Fruit fly (Drosophila melanogaster) whole organism, embryonic: Measurements from ENCODE around the gene CG14329.

Source experiments
- Ada2b ChIP-seq: fragments of 200-800 bp; sonication (Bioruptor generic); IDR thresholded peaks from 2 replicates; pipeline ENCODE4 v1.3.6; 2022; ENCODE audit warnings: missing biosample characterization, missing genetic modification characterization
- Atf3 ChIP-seq: fragments of 200-800 bp; sonication (Bioruptor generic); optimal IDR thresholded peaks from 3 replicates; lab custom pipeline; 2016; ENCODE audit warnings: missing biosample characterization, missing genetic modification characterization
- CG10209 ChIP-seq: fragments of 200-800 bp; sonication (Bioruptor generic); optimal IDR thresholded peaks from 3 replicates; lab custom pipeline; 2017; ENCODE audit warnings: missing biosample characterization, mild to moderate bottlenecking, missing genetic modification characterization, missing genetic modification reagents
- CG10267 ChIP-seq: fragments of 200-800 bp; sonication (Bioruptor generic); optimal IDR thresholded peaks from 2 replicates; lab custom pipeline; 2018; ENCODE audit warnings: missing biosample characterization, mild to moderate bottlenecking, missing genetic modification characterization, moderate library complexity
- CG10565 ChIP-seq: fragments of 200-800 bp; sonication (Bioruptor generic); optimal IDR thresholded peaks from 3 replicates; lab custom pipeline; 2016; ENCODE audit warnings: missing biosample characterization, mild to moderate bottlenecking, missing genetic modification characterization
- CG10959 ChIP-seq: fragments of 200-800 bp; sonication (Bioruptor generic); IDR thresholded peaks from 2 replicates; pipeline ENCODE4 v1.3.6; 2022; ENCODE audit warnings: missing biosample characterization, missing genetic modification characterization
- CG12071 ChIP-seq: fragments of 200-800 bp; sonication (Bioruptor generic); optimal IDR thresholded peaks from 3 replicates; lab custom pipeline; 2018; ENCODE audit warnings: missing biosample characterization, mild to moderate bottlenecking, missing genetic modification characterization
- CG12744 ChIP-seq: fragments of 200-800 bp; sonication (Bioruptor generic); optimal IDR thresholded peaks from 2 replicates; lab custom pipeline; 2016; ENCODE audit warnings: missing biosample characterization, missing genetic modification characterization
- CG12769 ChIP-seq: fragments of 200-800 bp; sonication (Bioruptor generic); optimal IDR thresholded peaks from 2 replicates; lab custom pipeline; 2019; ENCODE audit warnings: missing biosample characterization, mild to moderate bottlenecking, missing genetic modification characterization, moderate library complexity
- CG13775 ChIP-seq: fragments of 200-800 bp; sonication (Bioruptor generic); optimal IDR thresholded peaks from 3 replicates; lab custom pipeline; 2017; ENCODE audit warnings: missing biosample characterization, mild to moderate bottlenecking, missing genetic modification characterization
- CG13894 ChIP-seq: fragments of 200-800 bp; sonication (Bioruptor generic); optimal IDR thresholded peaks from 3 replicates; lab custom pipeline; 2018; ENCODE audit warnings: missing biosample characterization, mild to moderate bottlenecking, missing genetic modification characterization, moderate library complexity
- CG14710 ChIP-seq: fragments of 200-800 bp; sonication (Bioruptor generic); optimal IDR thresholded peaks from 3 replicates; lab custom pipeline; 2019; ENCODE audit warnings: missing biosample characterization, mild to moderate bottlenecking, missing genetic modification characterization, moderate library complexity
- CG1529 ChIP-seq: fragments of 200-800 bp; sonication (Bioruptor generic); optimal IDR thresholded peaks from 3 replicates; lab custom pipeline; 2018; ENCODE audit warnings: missing biosample characterization, missing genetic modification characterization
- CG3726 ChIP-seq: fragments of 200-800 bp; sonication (Bioruptor generic); IDR thresholded peaks from 3 replicates; pipeline ENCODE4, ENCODE4 v1.3.6; 2022; ENCODE audit warnings: missing biosample characterization, missing genetic modification characterization
- CG42726 ChIP-seq: fragments of 200-800 bp; sonication (Bioruptor generic); IDR thresholded peaks from 2 replicates; pipeline ENCODE4 v1.3.6; 2022; ENCODE audit warnings: missing biosample characterization, missing genetic modification characterization; ENCODE audit not compliant: partially characterized antibody
- CG5245 ChIP-seq: fragments of 200-800 bp; sonication (Bioruptor generic); optimal IDR thresholded peaks from 3 replicates; lab custom pipeline; 2016; ENCODE audit warnings: missing biosample characterization, missing genetic modification characterization
- CG5953 ChIP-seq: fragments of 200-800 bp; sonication (Bioruptor generic); IDR thresholded peaks from 2 replicates; pipeline ENCODE4 v1.3.6; 2022; ENCODE audit warnings: missing biosample characterization, missing genetic modification characterization
- CG6254 ChIP-seq: fragments of 200-800 bp; sonication (Bioruptor generic); optimal IDR thresholded peaks from 3 replicates; lab custom pipeline; 2017; ENCODE audit warnings: mild to moderate bottlenecking, missing biosample characterization, missing genetic modification reagents, missing genetic modification characterization
- CG6765 ChIP-seq: fragments of 200-800 bp; sonication (Bioruptor generic); optimal IDR thresholded peaks from 3 replicates; lab custom pipeline; 2017; ENCODE audit warnings: missing biosample characterization, mild to moderate bottlenecking, missing genetic modification characterization
- CG6791 ChIP-seq: fragments of 200-800 bp; sonication (Bioruptor generic); IDR thresholded peaks from 3 replicates; pipeline ENCODE4 v1.3.6; 2022; ENCODE audit warnings: missing biosample characterization, missing genetic modification characterization; ENCODE audit not compliant: partially characterized antibody
- CG7357 ChIP-seq: fragments of 200-800 bp; sonication (Bioruptor generic); IDR thresholded peaks from 3 replicates; pipeline ENCODE4 v1.3.6; 2022; ENCODE audit warnings: missing biosample characterization, missing genetic modification characterization
- CG7839 ChIP-seq: fragments of 200-800 bp; sonication (Bioruptor generic); optimal IDR thresholded peaks from 3 replicates; lab custom pipeline; 2018; ENCODE audit warnings: missing biosample characterization, mild to moderate bottlenecking, missing genetic modification characterization, moderate library complexity
- CG7963 ChIP-seq: fragments of 200-800 bp; sonication (Bioruptor generic); IDR thresholded peaks from 3 replicates; pipeline ENCODE4 v1.3.6; 2022; ENCODE audit warnings: missing biosample characterization, missing genetic modification characterization; ENCODE audit not compliant: partially characterized antibody
- CG9609 ChIP-seq: fragments of 200-800 bp; sonication (Bioruptor generic); optimal IDR thresholded peaks from 3 replicates; lab custom pipeline; 2016; ENCODE audit warnings: missing biosample characterization, missing genetic modification characterization
- Dfd ChIP-seq, 2 experiments: fragments of >200 bp; optimal IDR thresholded peaks; 2 replicates each; lab custom pipeline; 2017; ENCODE audit warnings: missing biosample characterization in 2 of 2, missing genetic modification characterization in 2 of 2
- HLH54F ChIP-seq: fragments of 200-800 bp; sonication (Bioruptor generic); optimal IDR thresholded peaks from 3 replicates; lab custom pipeline; 2016; ENCODE audit warnings: missing biosample characterization, missing genetic modification characterization
- HmgD ChIP-seq: fragments of 200-800 bp; sonication (Bioruptor generic); optimal IDR thresholded peaks from 3 replicates; lab custom pipeline; 2016; ENCODE audit warnings: missing biosample characterization, missing genetic modification characterization
- Hmr ChIP-seq: fragments of 200-800 bp; sonication (Bioruptor generic); optimal IDR thresholded peaks from 3 replicates; lab custom pipeline; 2017; ENCODE audit warnings: mild to moderate bottlenecking, missing biosample characterization, missing genetic modification reagents, missing genetic modification characterization
- Nf-YA ChIP-seq: fragments of 200-800 bp; sonication (Bioruptor generic); IDR thresholded peaks from 2 replicates; pipeline ENCODE4 v1.3.6; 2022; ENCODE audit warnings: missing biosample characterization, missing genetic modification characterization
- Poxn ChIP-seq: fragments of 200-800 bp; sonication (Bioruptor generic); IDR thresholded peaks from 2 replicates; pipeline ENCODE4 v1.3.6; 2022; ENCODE audit warnings: missing biosample characterization, missing genetic modification characterization
- Six4 ChIP-seq: fragments of 200-800 bp; sonication (Bioruptor generic); optimal IDR thresholded peaks from 2 replicates; lab custom pipeline; 2016; ENCODE audit warnings: missing biosample characterization, missing genetic modification characterization
- Trl ChIP-seq, 3 experiments: fragments of >200 bp in 2 of 3; fragments of 200-800 bp in 1 of 3; sonication (Bioruptor generic) in 1 of 3; optimal IDR thresholded peaks; 2 replicates in 1 of 3; 3 replicates in 2 of 3; lab custom pipeline; 2016 to 2017; ENCODE audit warnings: missing biosample characterization in 1 of 3, missing genetic modification characterization in 1 of 3
- abd-A ChIP-seq: fragments of 200-800 bp; sonication (Bioruptor generic); optimal IDR thresholded peaks from 3 replicates; lab custom pipeline; 2019; ENCODE audit warnings: missing biosample characterization, mild to moderate bottlenecking, missing genetic modification characterization, moderate library complexity
- bbx ChIP-seq: fragments of 200-800 bp; sonication (Bioruptor generic); IDR thresholded peaks from 2 replicates; pipeline ENCODE4 v1.3.6; 2022; ENCODE audit warnings: missing biosample characterization, missing genetic modification characterization; ENCODE audit not compliant: partially characterized antibody
- crol ChIP-seq: fragments of 200-800 bp; sonication (Bioruptor generic); IDR thresholded peaks from 2 replicates; pipeline ENCODE4 v1.3.6; 2022; ENCODE audit warnings: missing biosample characterization, missing genetic modification characterization
- ham ChIP-seq: fragments of 200-800 bp; sonication (Bioruptor generic); IDR thresholded peaks from 2 replicates; pipeline ENCODE4 v1.3.6; 2022; ENCODE audit warnings: missing biosample characterization, missing genetic modification characterization
- inv ChIP-seq: fragments of 200-800 bp; sonication (Bioruptor generic); IDR thresholded peaks from 2 replicates; pipeline ENCODE4 v1.3.6; 2022; ENCODE audit warnings: missing biosample characterization, missing genetic modification characterization; ENCODE audit not compliant: partially characterized antibody
- kah ChIP-seq: fragments of 200-800 bp; sonication (Bioruptor generic); optimal IDR thresholded peaks from 2 replicates; lab custom pipeline; 2018; ENCODE audit warnings: missing biosample characterization, mild to moderate bottlenecking, missing genetic modification characterization
- klu ChIP-seq: fragments of 200-800 bp; sonication (Bioruptor generic); IDR thresholded peaks from 2 replicates; pipeline ENCODE4 v1.3.6; 2022; ENCODE audit warnings: missing biosample characterization, missing genetic modification characterization
- lbe ChIP-seq: fragments of 200-800 bp; sonication (Bioruptor generic); optimal IDR thresholded peaks from 2 replicates; lab custom pipeline; 2016; ENCODE audit warnings: missing biosample characterization, mild to moderate bottlenecking, missing genetic modification characterization
- luna ChIP-seq: fragments of 200-800 bp; sonication (Bioruptor generic); optimal IDR thresholded peaks from 2 replicates; lab custom pipeline; 2016; ENCODE audit warnings: missing biosample characterization, missing genetic modification characterization
- pfk ChIP-seq: fragments of 200-800 bp; sonication (Bioruptor generic); optimal IDR thresholded peaks from 2 replicates; lab custom pipeline; 2018; ENCODE audit warnings: missing biosample characterization, mild to moderate bottlenecking, missing genetic modification characterization, moderate library complexity
- prd ChIP-seq, 3 experiments: fragments of >200 bp in 2 of 3; fragments of 200-800 bp in 1 of 3; sonication (Bioruptor generic) in 1 of 3; optimal IDR thresholded peaks in 2 of 3; IDR thresholded peaks in 1 of 3; 2 replicates in 2 of 3; 3 replicates in 1 of 3; pipeline versions ENCODE4 v1.3.6 to Lab custom; 2017 to 2022; ENCODE audit warnings: missing biosample characterization in 1 of 3, missing genetic modification characterization in 1 of 3
- pros ChIP-seq: fragments of 200-800 bp; sonication (Bioruptor generic); optimal IDR thresholded peaks from 3 replicates; lab custom pipeline; 2019; ENCODE audit warnings: missing biosample characterization, mild to moderate bottlenecking, missing genetic modification characterization, moderate library complexity
- sisA ChIP-seq: fragments of 200-800 bp; sonication (Bioruptor generic); IDR thresholded peaks from 2 replicates; pipeline ENCODE4 v1.3.6; 2022; ENCODE audit warnings: missing biosample characterization, missing genetic modification characterization
- slp2 ChIP-seq: fragments of 200-800 bp; sonication (Bioruptor generic); optimal IDR thresholded peaks from 2 replicates; lab custom pipeline; 2016; ENCODE audit warnings: missing biosample characterization, missing genetic modification characterization
- tgo ChIP-seq: fragments of 200-800 bp; sonication (Bioruptor generic); IDR thresholded peaks from 3 replicates; pipeline ENCODE4 v1.3.6; 2022; ENCODE audit warnings: missing biosample characterization, missing genetic modification characterization
- toy ChIP-seq: fragments of 200-800 bp; sonication (Bioruptor generic); IDR thresholded peaks from 2 replicates; pipeline ENCODE4 v1.3.6; 2022; ENCODE audit warnings: missing biosample characterization, missing genetic modification characterization

CG14329 gene

dm6 chr3R:17646102-17647050 is 37.2 kb downstream of the CG14329 start (continued):
- TF ChIP-seq CG10267 (tag; lab: Kevin White, UChicago) = no peak
- no peak for TF ChIP-seq CG12744 (GFP tag; lab: Kevin White, UChicago)
- no peak for TF ChIP-seq CG5245
- no peak for TF ChIP-seq kah (GFP tag; lab: Kevin White, UChicago)
- TF ChIP-seq inv (GFP tag; lab: Robert Waterston, UW) = peak; percentile 41; the same call in 1 of the 2 replicates
- TF ChIP-seq CG42726 (GFP tag; lab: Robert Waterston, UW) = peak; percentile 64
- no peak for TF ChIP-seq CG12769 (tag; lab: Kevin White, UChicago)
- no peak for TF ChIP-seq Trl (optimal IDR thresholded peaks at IDR 0.05; lab: Kevin White, UChicago)
- TF ChIP-seq Trl (GFP tag; optimal IDR thresholded peaks at IDR 0.05; lab: Kevin White, UChicago) = no peak
- no peak for TF ChIP-seq CG10959 (GFP tag; lab: Robert Waterston, UW)
- TF ChIP-seq luna (GFP tag; lab: Kevin White, UChicago) = no peak
- TF ChIP-seq CG6765 = no peak
- TF ChIP-seq prd (optimal IDR thresholded peaks at IDR 0.05; lab: Kevin White, UChicago) = no peak
- no peak for TF ChIP-seq prd (GFP tag; IDR thresholded peaks at IDR 0.05; lab: Robert Waterston, UW)
- no peak for TF ChIP-seq Ada2b (GFP tag; lab: Robert Waterston, UW)
- TF ChIP-seq CG10209 (GFP tag; lab: Kevin White, UChicago) = no peak
- peak; percentile 19 for TF ChIP-seq pros (GFP tag; lab: Kevin White, UChicago)
- no peak for TF ChIP-seq CG1529
- TF ChIP-seq bbx = peak; percentile 69
- peak; percentile 22 for TF ChIP-seq abd-A (tag; lab: Kevin White, UChicago)
- TF ChIP-seq klu (GFP tag; lab: Robert Waterston, UW) = no peak
- TF ChIP-seq Six4 = no peak
- peak; percentile 64; the same call in 1 of the 3 replicates for TF ChIP-seq CG7963 (GFP tag; lab: Robert Waterston, UW)
- TF ChIP-seq Dfd (GFP tag; optimal IDR thresholded peaks at IDR 0.05; lab: Kevin White, UChicago) = no peak
- TF ChIP-seq lbe (GFP tag; lab: Kevin White, UChicago) = no peak
- TF ChIP-seq Nf-YA (GFP tag; lab: Robert Waterston, UW) = no peak
- no peak for TF ChIP-seq CG5953 (GFP tag; lab: Robert Waterston, UW)
- TF ChIP-seq CG13894 (tag; lab: Kevin White, UChicago) = no peak
- TF ChIP-seq Atf3 = no peak
- TF ChIP-seq CG12071 = no peak
- no peak for TF ChIP-seq HmgD (GFP tag; lab: Kevin White, UChicago)
- TF ChIP-seq ham (GFP tag; lab: Robert Waterston, UW) = no peak
- no peak for TF ChIP-seq CG3726 (GFP tag; lab: Robert Waterston, UW)
- TF ChIP-seq crol (GFP tag; lab: Robert Waterston, UW) = no peak
- no peak for TF ChIP-seq CG13775 (GFP tag; lab: Kevin White, UChicago)
- TF ChIP-seq CG14710 (tag; lab: Kevin White, UChicago) = no peak
- TF ChIP-seq pfk = peak; percentile 90
- no peak for TF ChIP-seq CG7839
- no peak; the same call in 2 of the 3 replicates for TF ChIP-seq tgo (GFP tag; lab: Robert Waterston, UW)
- no peak for TF ChIP-seq CG6254 (GFP tag; lab: Kevin White, UChicago)
- no peak for TF ChIP-seq toy (GFP tag; lab: Robert Waterston, UW)
- TF ChIP-seq CG6791 (GFP tag; lab: Robert Waterston, UW) = peak; percentile 78
- TF ChIP-seq CG9609 (GFP tag; lab: Kevin White, UChicago) = no peak
- TF ChIP-seq Hmr (GFP tag; lab: Kevin White, UChicago) = no peak
- TF ChIP-seq HLH54F (GFP tag; lab: Kevin White, UChicago) = no peak
- no peak for TF ChIP-seq CG10565 (GFP tag; lab: Kevin White, UChicago)
- TF ChIP-seq slp2 (GFP tag; lab: Kevin White, UChicago) = no peak
- TF ChIP-seq Poxn (GFP tag; lab: Robert Waterston, UW) = no peak
- TF ChIP-seq CG7357 (GFP tag; lab: Robert Waterston, UW) = no peak
- TF ChIP-seq sisA = no peak
